Fruit fly (Drosophila melanogaster): Measurements from ENCODE around the gene SNRPG.

dm6 chrX:16688106-16688459, 47.9 kb upstream of the SNRPG start:
- no peak for TF ChIP-seq Crg-1 (GFP tag; optimal IDR thresholded peaks at IDR 0.05)
- no peak for TF ChIP-seq CG14711 (tag; optimal IDR thresholded peaks at IDR 0.05)
- TF ChIP-seq kay (GFP tag; ENCODE audit: borderline replicate concordance): no peak
- no peak for TF ChIP-seq CG33017 (tag; optimal IDR thresholded peaks at IDR 0.05)
- TF ChIP-seq CG11617 (GFP tag; optimal IDR thresholded peaks at IDR 0.05): no peak
- no peak for TF ChIP-seq tj (GFP tag; optimal IDR thresholded peaks at IDR 0.05)
- no peak for TF ChIP-seq cnc (optimal IDR thresholded peaks at IDR 0.05)
- TF ChIP-seq cic (GFP tag; optimal IDR thresholded peaks at IDR 0.05): no peak
- no peak for TF ChIP-seq bab1 (GFP tag; optimal IDR thresholded peaks at IDR 0.05)
- no peak for TF ChIP-seq Mnt (GFP tag; optimal IDR thresholded peaks at IDR 0.05)
- TF ChIP-seq Hr96 (GFP tag; optimal IDR thresholded peaks at IDR 0.05): no peak
- TF ChIP-seq CG7045 (GFP tag; optimal IDR thresholded peaks at IDR 0.05): no peak

All from whole organism, adult.